Worm (Caenorhabditis elegans) whole organism, young adult: Measurements from ENCODE around the gene fbxb-72.

Source experiments
- F49E8.2 ChIP-seq: sonication (generic microtip); optimal IDR thresholded peaks from 3 replicates; lab custom pipeline; 2017; ENCODE audit warnings: missing genetic modification characterization, mild to moderate bottlenecking, missing compliant biosample characterization, antibody characterized with exemption, moderate library complexity; ENCODE audit not compliant: insufficient read depth
- ama-1 ChIP-seq, 3 experiments: fragments of 150-350 bp in 1 of 3; sonication (generic microtip) in 2 of 3; optimal IDR thresholded peaks; 2 replicates each; lab custom pipeline; 2014 to 2018; ENCODE audit warnings: missing biosample characterization in 2 of 3, missing genetic modification characterization in 2 of 3, missing genetic modification reagents in 2 of 3
- ceh-27 ChIP-seq: fragments of 200-800 bp; sonication (Bioruptor generic); optimal IDR thresholded peaks from 2 replicates; lab custom pipeline; 2018; ENCODE audit warnings: mild to moderate bottlenecking, missing genetic modification characterization, moderate library complexity, missing compliant biosample characterization
- pha-4 ChIP-seq: fragments of 150-350 bp; sonication (generic microtip); optimal IDR thresholded peaks from 2 replicates; lab custom pipeline; 2014; ENCODE audit warnings: missing biosample characterization, missing genetic modification reagents, missing genetic modification characterization
- snpc-4 ChIP-seq, 5 experiments: fragments of 150-350 bp in 1 of 5; sonication (generic microtip) in 4 of 5; optimal IDR thresholded peaks; 2 replicates each; lab custom pipeline; 2014 to 2018; ENCODE audit warnings: missing genetic modification characterization in 5 of 5, missing biosample characterization in 3 of 5, antibody characterized with exemption in 2 of 5, mild to moderate bottlenecking in 2 of 5, missing compliant biosample characterization in 2 of 5, missing genotype in 2 of 5, moderate library complexity in 2 of 5, missing genetic modification reagents in 1 of 5
- sptf-2 ChIP-seq: fragments of 200-800 bp; sonication (Bioruptor generic); optimal IDR thresholded peaks from 2 replicates; lab custom pipeline; 2018; ENCODE audit warnings: mild to moderate bottlenecking, missing genetic modification characterization, missing compliant biosample characterization
- unc-130 ChIP-seq: sonication (generic microtip); optimal IDR thresholded peaks from 2 replicates; lab custom pipeline; 2016; ENCODE audit warnings: missing genetic modification reagents, missing genetic modification characterization, missing compliant biosample characterization
- ztf-26 ChIP-seq: sonication (generic microtip); optimal IDR thresholded peaks from 2 replicates; lab custom pipeline; 2017; ENCODE audit warnings: missing genetic modification characterization, missing compliant biosample characterization

DNA sequence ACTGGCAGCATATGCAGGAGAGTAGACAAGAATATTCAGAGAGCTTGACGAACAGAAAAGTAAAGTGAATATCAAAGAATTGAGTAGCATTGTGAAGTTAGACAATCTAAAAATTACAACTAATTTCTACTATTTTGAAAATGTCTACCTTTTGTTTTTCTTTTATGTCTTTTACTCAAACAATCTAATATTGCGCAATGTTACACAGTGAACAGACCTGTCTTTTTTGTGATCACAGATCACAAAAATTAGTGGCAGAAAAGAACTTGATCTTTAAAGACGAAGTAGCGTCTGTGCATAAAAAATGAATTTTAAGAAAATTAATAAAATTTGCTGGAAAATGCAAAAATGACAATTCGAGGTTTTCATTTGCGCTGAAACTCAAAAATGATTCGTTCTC, 24.7 kb downstream of the fbxb-72 start:
- no peak for TF ChIP-seq sptf-2 (GFP tag; lab: Kevin White, UChicago)
- no peak for TF ChIP-seq ama-1 (optimal IDR thresholded peaks at IDR 0.05; lab: Kevin White, UChicago)
- no peak for TF ChIP-seq ama-1 (GFP tag; optimal IDR thresholded peaks at IDR 0.05; lab: Kevin White, UChicago)
- TF ChIP-seq snpc-4 (GFP tag; optimal IDR thresholded peaks at IDR 0.05; lab: Kevin White, UChicago), result no peak
- TF ChIP-seq snpc-4 (tag; optimal IDR thresholded peaks at IDR 0.05; lab: Kevin White, UChicago), result no peak
- no peak for TF ChIP-seq unc-130 (GFP tag; lab: Kevin White, UChicago)
- TF ChIP-seq ztf-26 (tag; lab: Kevin White, UChicago), result no peak
- no peak for TF ChIP-seq pha-4 (tag; lab: Kevin White, UChicago)
- TF ChIP-seq F49E8.2 (tag; lab: Kevin White, UChicago), result no peak
- TF ChIP-seq ceh-27, result no peak
